Fruit fly (Drosophila melanogaster) whole organism, pupa: ENCODE data around the gene SC35.

Experiments used
- CG10348 ChIP-seq: fragments of 200-800 bp; sonication (Bioruptor generic); IDR thresholded peaks from 2 replicates; pipeline ENCODE4 v1.3.6; 2022; ENCODE audit warnings: missing biosample characterization, missing genetic modification characterization
- CG12605 ChIP-seq: fragments of 200-800 bp; sonication (Bioruptor generic); IDR thresholded peaks from 2 replicates; pipeline ENCODE4 v1.3.6; 2022; ENCODE audit warnings: missing biosample characterization, missing genetic modification characterization
- CG13204 ChIP-seq: fragments of 200-800 bp; sonication (Bioruptor generic); optimal IDR thresholded peaks from 2 replicates; lab custom pipeline; 2018; ENCODE audit warnings: missing biosample characterization, mild to moderate bottlenecking, missing genetic modification characterization, moderate library complexity
- CG14655 ChIP-seq: fragments of 200-800 bp; sonication (Bioruptor generic); optimal IDR thresholded peaks from 3 replicates; lab custom pipeline; 2017; ENCODE audit warnings: mild to moderate bottlenecking, missing biosample characterization, missing genetic modification reagents, missing genetic modification characterization
- CG15710 ChIP-seq: fragments of 200-800 bp; sonication (Bioruptor generic); optimal IDR thresholded peaks from 2 replicates; lab custom pipeline; 2018; ENCODE audit warnings: missing biosample characterization, mild to moderate bottlenecking, missing genetic modification characterization, moderate library complexity
- CG17806 ChIP-seq: fragments of 200-800 bp; sonication (Bioruptor generic); optimal IDR thresholded peaks from 2 replicates; lab custom pipeline; 2018; ENCODE audit warnings: missing biosample characterization, mild to moderate bottlenecking, missing genetic modification characterization, moderate library complexity
- CG32121 ChIP-seq: fragments of 200-800 bp; sonication (Bioruptor generic); IDR thresholded peaks from 2 replicates; pipeline ENCODE4 v1.3.6; 2022; ENCODE audit warnings: missing biosample characterization, missing genetic modification characterization
- CG34367 ChIP-seq: fragments of 200-800 bp; sonication (Bioruptor generic); optimal IDR thresholded peaks from 2 replicates; lab custom pipeline; 2018; ENCODE audit warnings: missing biosample characterization, mild to moderate bottlenecking, missing genetic modification characterization
- CG4496 ChIP-seq: fragments of 200-800 bp; sonication (Bioruptor generic); IDR thresholded peaks from 3 replicates; pipeline ENCODE4 v1.3.6; 2022; ENCODE audit warnings: missing biosample characterization, missing genetic modification characterization
- CG8159 ChIP-seq: fragments of 200-800 bp; sonication (Bioruptor generic); optimal IDR thresholded peaks from 3 replicates; lab custom pipeline; 2018; ENCODE audit warnings: missing biosample characterization, mild to moderate bottlenecking, missing genetic modification characterization, moderate library complexity
- CG8301 ChIP-seq: fragments of 200-800 bp; sonication (Bioruptor generic); optimal IDR thresholded peaks from 2 replicates; lab custom pipeline; 2018; ENCODE audit warnings: missing biosample characterization, mild to moderate bottlenecking, missing genetic modification characterization
- CG9948 ChIP-seq: fragments of 200-800 bp; sonication (Bioruptor generic); optimal IDR thresholded peaks from 2 replicates; lab custom pipeline; 2018; ENCODE audit warnings: missing biosample characterization, mild to moderate bottlenecking, missing genetic modification characterization, moderate library complexity
- D1 ChIP-seq: fragments of 200-800 bp; sonication (Bioruptor generic); optimal IDR thresholded peaks from 2 replicates; lab custom pipeline; 2018; ENCODE audit warnings: missing biosample characterization, mild to moderate bottlenecking, missing genetic modification characterization, moderate library complexity
- EcR ChIP-seq: fragments of 200-800 bp; sonication (Bioruptor generic); optimal IDR thresholded peaks from 3 replicates; lab custom pipeline; 2019; ENCODE audit warnings: missing biosample characterization, missing genetic modification characterization, mild to moderate bottlenecking, moderate library complexity, missing genetic modification reagents
- Ets98B ChIP-seq: fragments of 200-800 bp; sonication (Bioruptor generic); IDR thresholded peaks from 2 replicates; pipeline ENCODE4 v1.3.6; 2022; ENCODE audit warnings: missing biosample characterization, missing genetic modification characterization
- Pif1A ChIP-seq: fragments of 200-800 bp; sonication (Bioruptor generic); optimal IDR thresholded peaks from 3 replicates; lab custom pipeline; 2016; ENCODE audit warnings: missing biosample characterization, missing genetic modification characterization
- Pif1B ChIP-seq: fragments of 200-800 bp; sonication (Bioruptor generic); optimal IDR thresholded peaks from 3 replicates; lab custom pipeline; 2016; ENCODE audit warnings: missing biosample characterization, missing genetic modification characterization
- Snoo ChIP-seq: fragments of 200-800 bp; sonication (Bioruptor generic); optimal IDR thresholded peaks from 3 replicates; lab custom pipeline; 2017; ENCODE audit warnings: missing biosample characterization, mild to moderate bottlenecking, missing genetic modification characterization, inconsistent platforms
- fd96Ca ChIP-seq: fragments of 200-800 bp; sonication (Bioruptor generic); IDR thresholded peaks from 3 replicates; pipeline ENCODE4 v1.3.6; 2022; ENCODE audit warnings: missing biosample characterization, missing genetic modification characterization
- gl ChIP-seq: fragments of 200-800 bp; sonication (Bioruptor generic); optimal IDR thresholded peaks from 2 replicates; lab custom pipeline; 2018; ENCODE audit warnings: missing biosample characterization, mild to moderate bottlenecking, missing genetic modification characterization
- rn ChIP-seq: fragments of 200-800 bp; sonication (Bioruptor generic); IDR thresholded peaks from 2 replicates; pipeline ENCODE4 v1.3.6; 2022; ENCODE audit warnings: missing biosample characterization, missing genetic modification characterization

Gene SC35

DNA sequence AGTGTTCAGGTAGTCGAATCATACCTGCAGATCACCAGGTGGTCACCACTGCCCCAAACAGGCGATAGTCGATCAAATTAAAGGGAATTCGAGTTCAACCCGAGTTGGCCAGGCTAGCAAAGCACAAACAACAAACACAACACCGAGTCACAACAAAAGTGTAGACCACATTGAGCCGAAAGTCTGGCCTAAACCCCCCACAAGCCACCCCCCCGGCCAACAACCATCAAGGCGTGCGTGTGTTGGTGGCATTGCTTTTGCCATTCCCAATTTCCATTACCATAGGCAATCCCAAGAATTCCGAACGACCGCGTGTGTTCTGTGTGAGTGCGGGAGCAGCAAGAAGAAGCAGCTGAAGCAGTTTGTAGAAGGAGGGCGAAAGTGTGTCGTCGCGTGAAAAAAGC, at the start of gene SC35:
TSS of gene SC35 (minus strand) at position 131 of the 404 bp plus-strand sequence.
- TF ChIP-seq Snoo (tag; lab: Kevin White, UChicago), result no peak
- TF ChIP-seq CG10348 (GFP tag; lab: Robert Waterston, UW), result no peak
- TF ChIP-seq EcR (GFP tag; lab: Kevin White, UChicago), result peak; percentile 54
- peak; percentile 55; the same call in 2 of the 3 replicates for TF ChIP-seq CG4496
- TF ChIP-seq Pif1B (GFP tag; lab: Kevin White, UChicago), result no peak
- no peak for TF ChIP-seq CG14655 (GFP tag; lab: Kevin White, UChicago)
- no peak for TF ChIP-seq rn (GFP tag; lab: Robert Waterston, UW)
- no peak for TF ChIP-seq fd96Ca (GFP tag; lab: Robert Waterston, UW)
- TF ChIP-seq, all 21 proteins: peak for 2

DNA sequence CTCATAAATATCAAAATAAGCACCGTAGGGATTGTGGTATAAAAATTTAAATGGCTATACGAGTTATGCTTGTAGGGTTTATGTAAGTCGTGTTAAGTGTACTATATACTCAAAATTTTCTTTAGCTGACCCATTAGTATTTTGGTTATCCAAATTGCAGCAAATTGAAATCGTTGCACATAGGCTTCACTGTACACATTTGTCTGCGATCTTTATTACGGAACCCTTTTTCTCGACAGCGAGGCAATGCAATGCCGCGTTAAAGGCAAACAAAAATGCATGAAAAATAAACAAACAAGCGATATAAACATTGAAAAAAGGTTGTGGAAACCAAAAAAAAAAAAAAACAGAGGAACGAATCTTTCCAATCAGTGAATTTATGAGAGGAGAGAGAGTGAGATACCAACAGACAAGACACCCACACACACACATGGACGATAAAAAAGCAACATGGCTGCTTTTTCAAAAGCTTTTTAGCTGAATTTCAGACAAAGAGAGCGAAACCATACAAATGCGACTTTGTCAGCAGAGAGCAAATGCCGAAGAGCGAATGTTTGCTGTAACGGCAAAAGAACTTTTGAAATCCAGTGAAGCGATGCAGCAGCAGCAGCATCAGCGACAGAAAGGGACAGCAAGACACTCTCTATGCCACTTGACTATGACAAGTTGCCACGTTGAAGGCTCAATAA, 49.5 kb upstream of the SC35 start:
- TF ChIP-seq D1 (peak; percentile 79), CG12605 (GFP tag; lab: Robert Waterston, UW) (peak; percentile 89), CG32121 (GFP tag; lab: Robert Waterston, UW) (peak; percentile 96), fd96Ca (GFP tag; lab: Robert Waterston, UW) (peak; percentile 95), CG8159 (tag; lab: Kevin White, UChicago) (peak; percentile 95), Pif1A (GFP tag; lab: Kevin White, UChicago) (peak; percentile 96), CG34367 (tag; lab: Kevin White, UChicago) (peak; percentile 94), CG8301 (tag; lab: Kevin White, UChicago) (peak; percentile 96), CG13204 (peak; percentile 86), CG17806 (tag; lab: Kevin White, UChicago) (peak; percentile 95), CG9948 (tag; lab: Kevin White, UChicago) (peak; percentile 95), CG4496 (peak; percentile 96), CG15710 (tag; lab: Kevin White, UChicago) (peak; percentile 97), gl (tag; lab: Kevin White, UChicago) (peak; percentile 92), rn (GFP tag; lab: Robert Waterston, UW) (peak; percentile 91), CG14655 (GFP tag; lab: Kevin White, UChicago) (peak; percentile 96), Pif1B (GFP tag; lab: Kevin White, UChicago) (peak; percentile 96), Snoo (tag; lab: Kevin White, UChicago) (peak; percentile 93), EcR (GFP tag; lab: Kevin White, UChicago) (peak; percentile 70), Ets98B (GFP tag; lab: Robert Waterston, UW) (peak; percentile 95), CG10348 (GFP tag; lab: Robert Waterston, UW) (peak; percentile 86)
- TF ChIP-seq, all 21 proteins: peak for 21

DNA sequence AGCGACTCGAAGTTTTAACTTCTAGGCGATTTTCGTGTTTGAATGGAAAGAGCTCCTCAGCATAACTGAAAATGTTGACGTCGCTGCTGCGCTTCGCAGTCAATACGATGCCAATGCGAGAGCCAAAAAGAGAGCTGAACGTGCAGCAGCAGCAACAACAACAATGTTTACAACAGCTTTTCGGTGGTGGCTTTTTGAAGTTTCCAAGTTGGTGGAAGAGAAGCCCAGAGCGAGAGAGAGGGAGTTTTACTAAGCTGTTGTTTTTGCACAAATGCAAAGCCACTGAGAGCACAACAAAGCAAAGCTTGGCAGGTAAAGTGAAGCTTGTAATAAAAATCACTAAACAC, 49.0 kb upstream of the SC35 start:
- TF ChIP-seq Ets98B (GFP tag; lab: Robert Waterston, UW), result no peak
- no peak for TF ChIP-seq fd96Ca (GFP tag; lab: Robert Waterston, UW)
- no peak for TF ChIP-seq Pif1A (GFP tag; lab: Kevin White, UChicago)
- no peak for TF ChIP-seq Pif1B (GFP tag; lab: Kevin White, UChicago)
- TF ChIP-seq Snoo (tag; lab: Kevin White, UChicago), result no peak
- no peak for TF ChIP-seq CG32121 (GFP tag; lab: Robert Waterston, UW)
- TF ChIP-seq CG8159 (tag; lab: Kevin White, UChicago), result no peak
- no peak for TF ChIP-seq CG17806 (tag; lab: Kevin White, UChicago)
- no peak for TF ChIP-seq rn (GFP tag; lab: Robert Waterston, UW)
- TF ChIP-seq D1, result no peak

DNA sequence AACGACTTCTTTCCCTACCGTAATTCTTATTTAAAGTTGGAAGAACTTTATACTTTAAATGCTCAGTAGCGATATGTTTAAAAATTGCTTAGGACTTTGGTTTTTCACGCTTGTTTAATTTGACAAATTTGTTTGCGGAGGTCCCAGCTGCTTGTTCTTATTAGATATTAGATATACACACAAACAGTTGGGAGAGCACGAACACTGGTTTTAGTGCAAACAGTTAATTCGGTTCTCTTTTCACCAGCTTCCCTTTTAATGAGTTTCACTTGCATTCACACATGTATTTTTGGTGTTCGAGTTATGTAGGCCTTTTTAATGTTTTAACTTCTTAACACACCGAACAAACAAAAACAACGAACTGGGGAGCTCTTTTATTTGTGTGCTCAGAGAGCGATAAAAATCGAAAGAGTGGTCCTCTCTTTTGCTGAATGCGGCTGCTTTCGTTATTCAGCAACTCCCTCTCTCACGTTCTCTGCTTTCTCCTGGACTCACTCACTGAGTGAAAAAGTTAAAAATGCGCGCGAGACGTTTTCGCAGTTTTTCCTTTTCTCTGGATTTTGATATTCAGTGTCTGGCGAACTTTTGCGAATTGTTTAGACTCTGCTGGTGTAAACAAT, 48.4 kb upstream of the SC35 start:
- TF ChIP-seq gl (tag; lab: Kevin White, UChicago) (peak; percentile 57), D1 (peak; percentile 3), Pif1A (GFP tag; lab: Kevin White, UChicago) (no peak), Ets98B (GFP tag; lab: Robert Waterston, UW) (peak; percentile 22; the same call in 1 of the 2 replicates), CG4496 (peak; percentile 46; the same call in 2 of the 3 replicates), CG34367 (tag; lab: Kevin White, UChicago) (no peak), Pif1B (GFP tag; lab: Kevin White, UChicago) (peak; percentile 7), CG17806 (tag; lab: Kevin White, UChicago) (no peak), CG10348 (GFP tag; lab: Robert Waterston, UW) (no peak)

DNA sequence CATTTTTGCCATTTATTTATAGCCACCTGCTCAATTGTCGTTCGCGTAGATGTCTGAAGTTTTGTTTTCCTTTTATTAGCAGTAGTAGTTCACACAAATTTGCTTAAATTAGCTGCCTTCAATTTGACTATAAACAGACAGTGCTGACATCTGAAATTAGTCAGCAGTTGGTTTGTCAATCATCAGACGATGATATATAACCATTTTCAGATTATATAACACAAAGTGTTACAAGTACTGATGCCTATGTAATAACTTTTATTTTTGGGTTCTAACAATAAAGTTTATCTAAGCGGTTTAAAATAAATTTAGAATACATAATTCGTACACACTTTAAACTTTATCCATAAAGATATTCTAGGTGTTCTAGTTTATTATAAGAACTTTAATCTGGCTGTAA, 47.3 kb upstream of the SC35 start:
- TF ChIP-seq CG14655 (GFP tag; lab: Kevin White, UChicago) (no peak), CG8159 (tag; lab: Kevin White, UChicago) (no peak), Pif1A (GFP tag; lab: Kevin White, UChicago) (no peak), CG9948 (tag; lab: Kevin White, UChicago) (no peak), fd96Ca (GFP tag; lab: Robert Waterston, UW) (no peak), gl (tag; lab: Kevin White, UChicago) (no peak), CG8301 (tag; lab: Kevin White, UChicago) (no peak), CG10348 (GFP tag; lab: Robert Waterston, UW) (no peak), Pif1B (GFP tag; lab: Kevin White, UChicago) (no peak), CG13204 (no peak), CG17806 (tag; lab: Kevin White, UChicago) (no peak), CG34367 (tag; lab: Kevin White, UChicago) (no peak), rn (GFP tag; lab: Robert Waterston, UW) (no peak)
